Worm (Caenorhabditis elegans) whole organism, L4 larva: ENCODE data around the gene F48E3.2.

Source experiments
- F44E2.7 ChIP-seq: fragments of 200-800 bp; sonication (Bioruptor generic); IDR thresholded peaks from 2 replicates; pipeline ENCODE4 v2.1.2; 2022; ENCODE audit warnings: missing genetic modification characterization, missing compliant biosample characterization
- R02D3.7 ChIP-seq: fragments of 150-350 bp; sonication (generic microtip); optimal IDR thresholded peaks from 3 replicates; lab custom pipeline; 2014; ENCODE audit warnings: missing biosample characterization, missing genetic modification characterization
- T20F7.1 ChIP-seq: fragments of 200-800 bp; sonication (Bioruptor generic); optimal IDR thresholded peaks from 2 replicates; lab custom pipeline; 2018; ENCODE audit warnings: mild to moderate bottlenecking, missing genetic modification characterization, missing compliant biosample characterization
- Y105C5A.15 ChIP-seq: fragments of 200-800 bp; sonication (Bioruptor generic); IDR thresholded peaks from 2 replicates; pipeline ENCODE4 v1.3.6; 2022; ENCODE audit warnings: missing genetic modification characterization, missing compliant biosample characterization
- Y5F2A.4 ChIP-seq: fragments of 200-800 bp; sonication (Bioruptor generic); optimal IDR thresholded peaks from 2 replicates; lab custom pipeline; 2018; ENCODE audit warnings: mild to moderate bottlenecking, missing genetic modification characterization, missing compliant biosample characterization
- Y75B8A.6 ChIP-seq: fragments of 200-800 bp; sonication (Bioruptor generic); IDR thresholded peaks from 2 replicates; pipeline ENCODE4 v1.3.6; 2022; ENCODE audit warnings: missing genetic modification reagents, missing genetic modification characterization, missing compliant biosample characterization
- aha-1 ChIP-seq: fragments of 150-350 bp; peaks from one replicate; lab custom pipeline; 2014; ENCODE audit warnings: missing biosample characterization, missing genetic modification characterization
- ama-1 ChIP-seq: fragments of 150-350 bp; optimal IDR thresholded peaks from 2 replicates; lab custom pipeline; 2014; ENCODE audit warnings: inconsistent platforms, mixed read lengths
- cey-2 ChIP-seq: sonication (generic microtip); optimal IDR thresholded peaks from 3 replicates; lab custom pipeline; 2017; ENCODE audit warnings: missing genetic modification characterization, mild to moderate bottlenecking, missing compliant biosample characterization, antibody characterized with exemption, borderline replicate concordance; ENCODE audit not compliant: insufficient read depth
- ctbp-1 ChIP-seq: fragments of 200-800 bp; sonication (Bioruptor generic); IDR thresholded peaks from 2 replicates; pipeline ENCODE4 v1.3.6; 2022; ENCODE audit warnings: missing genetic modification reagents, missing genetic modification characterization, missing compliant biosample characterization
- daf-12 ChIP-seq: fragments of 150-350 bp; optimal IDR thresholded peaks from 2 replicates; lab custom pipeline; 2014; ENCODE audit warnings: missing biosample characterization, missing genetic modification reagents, missing genetic modification characterization
- daf-16 ChIP-seq, 3 experiments: sonication (generic microtip); optimal IDR thresholded peaks; 2 replicates each; lab custom pipeline; 2016 to 2017; ENCODE audit warnings: missing genetic modification characterization in 3 of 3, missing genetic modification reagents in 3 of 3, mild to moderate bottlenecking in 2 of 3, missing compliant biosample characterization in 2 of 3, missing biosample characterization in 1 of 3, moderate library complexity in 1 of 3
- dmd-6 ChIP-seq: fragments of 200-800 bp; sonication (Bioruptor generic); IDR thresholded peaks from 2 replicates; pipeline ENCODE4 v1.3.6; 2022; ENCODE audit warnings: missing genetic modification reagents, missing genetic modification characterization, missing compliant biosample characterization
- dmd-9 ChIP-seq: fragments of 200-800 bp; sonication (Bioruptor generic); IDR thresholded peaks from 2 replicates; pipeline ENCODE4 v1.3.6; 2022; ENCODE audit warnings: missing genetic modification reagents, missing genetic modification characterization, missing compliant biosample characterization
- duxl-1 ChIP-seq: sonication (generic microtip); optimal IDR thresholded peaks from 2 replicates; lab custom pipeline; 2016; ENCODE audit warnings: mild to moderate bottlenecking, missing genetic modification characterization, moderate library complexity, missing compliant biosample characterization; ENCODE audit not compliant: poor library complexity
- fkh-10 ChIP-seq: fragments of 150-350 bp; optimal IDR thresholded peaks from 2 replicates; lab custom pipeline; 2014; ENCODE audit warnings: missing biosample characterization, missing genetic modification reagents, missing genetic modification characterization
- fos-1 ChIP-seq: fragments of 150-350 bp; optimal IDR thresholded peaks from 2 replicates; lab custom pipeline; 2014; ENCODE audit warnings: missing biosample characterization, missing genetic modification characterization
- hif-1 ChIP-seq, 2 experiments: sonication (generic microtip); optimal IDR thresholded peaks; 2 replicates each; lab custom pipeline; 2016 to 2017; ENCODE audit warnings: missing compliant biosample characterization in 2 of 2, missing genetic modification characterization in 2 of 2, missing genetic modification reagents in 2 of 2, missing genotype in 2 of 2, mild to moderate bottlenecking in 1 of 2
- hlh-11 ChIP-seq: fragments of 200-800 bp; sonication (Bioruptor generic); optimal IDR thresholded peaks from 2 replicates; lab custom pipeline; 2018; ENCODE audit warnings: mild to moderate bottlenecking, missing genetic modification characterization, missing compliant biosample characterization
- hlh-30 ChIP-seq: sonication (generic microtip); optimal IDR thresholded peaks from 2 replicates; lab custom pipeline; 2017; ENCODE audit warnings: antibody characterized with exemption, mild to moderate bottlenecking, missing genetic modification characterization, missing compliant biosample characterization; ENCODE audit not compliant: insufficient read depth
- hmg-1.1 ChIP-seq: fragments of 200-800 bp; sonication (Bioruptor generic); IDR thresholded peaks from 2 replicates; pipeline ENCODE4 v1.3.6; 2022; ENCODE audit warnings: missing genetic modification reagents, missing genetic modification characterization, missing compliant biosample characterization
- lim-7 ChIP-seq: fragments of 200-800 bp; sonication (Bioruptor generic); IDR thresholded peaks from 2 replicates; pipeline ENCODE4 v1.3.6; 2022; ENCODE audit warnings: missing genetic modification characterization, missing compliant biosample characterization
- madf-9 ChIP-seq: fragments of 200-800 bp; sonication (Bioruptor generic); conservative IDR thresholded peaks from 2 replicates; pipeline ENCODE4 v1.3.6; 2022; ENCODE audit warnings: missing genetic modification reagents, missing genetic modification characterization, missing compliant biosample characterization
- mdl-1 ChIP-seq, 2 experiments: fragments of 150-350 bp in 1 of 2; sonication (generic microtip) in 1 of 2; optimal IDR thresholded peaks; 2 replicates each; lab custom pipeline; 2014 to 2017; ENCODE audit warnings: missing biosample characterization in 2 of 2, missing genetic modification characterization in 2 of 2
- mdt-29 ChIP-seq: fragments of 200-800 bp; sonication (Bioruptor generic); IDR thresholded peaks from 2 replicates; pipeline ENCODE4 v1.3.6; 2022; ENCODE audit warnings: missing genetic modification reagents, missing genetic modification characterization, missing compliant biosample characterization
- mep-1 ChIP-seq: fragments of 150-350 bp; sonication (generic microtip); optimal IDR thresholded peaks from 3 replicates; lab custom pipeline; 2014; ENCODE audit warnings: missing biosample characterization, missing genetic modification characterization
- mes-2 ChIP-seq: sonication (generic microtip); optimal IDR thresholded peaks from 2 replicates; lab custom pipeline; 2016; ENCODE audit warnings: missing genotype, mild to moderate bottlenecking, missing genetic modification characterization, missing compliant biosample characterization; ENCODE audit not compliant: poor library complexity, severe bottlenecking
- mxl-3 ChIP-seq: fragments of 200-800 bp; sonication (Bioruptor generic); optimal IDR thresholded peaks from 2 replicates; lab custom pipeline; 2018; ENCODE audit warnings: mild to moderate bottlenecking, missing genetic modification characterization, missing compliant biosample characterization
- nhr-11 ChIP-seq: fragments of 150-350 bp; optimal IDR thresholded peaks from 2 replicates; lab custom pipeline; 2014; ENCODE audit warnings: missing biosample characterization, missing genetic modification characterization
- nhr-28 ChIP-seq: fragments of 150-350 bp; optimal IDR thresholded peaks from 2 replicates; lab custom pipeline; 2014; ENCODE audit warnings: missing biosample characterization, missing genetic modification characterization
- nhr-48 ChIP-seq: sonication (generic microtip); optimal IDR thresholded peaks from 2 replicates; lab custom pipeline; 2016; ENCODE audit warnings: mild to moderate bottlenecking, missing genetic modification characterization, missing compliant biosample characterization
- nhr-6 ChIP-seq: fragments of 150-350 bp; optimal IDR thresholded peaks from 2 replicates; lab custom pipeline; 2014; ENCODE audit warnings: missing biosample characterization, missing genetic modification characterization
- php-3 ChIP-seq: fragments of 200-800 bp; sonication (Bioruptor generic); IDR thresholded peaks from 2 replicates; pipeline ENCODE4 v1.3.6; 2022; ENCODE audit warnings: missing genetic modification reagents, missing genetic modification characterization, missing compliant biosample characterization
- pqm-1 ChIP-seq: sonication (generic microtip); optimal IDR thresholded peaks from 2 replicates; lab custom pipeline; 2017; ENCODE audit warnings: missing biosample characterization, missing genetic modification characterization
- rbr-2 ChIP-seq: sonication (generic microtip); optimal IDR thresholded peaks from 2 replicates; lab custom pipeline; 2016; ENCODE audit warnings: missing genotype, missing genetic modification characterization, missing compliant biosample characterization
- saeg-2 ChIP-seq: fragments of 200-800 bp; sonication (Bioruptor generic); IDR thresholded peaks from 2 replicates; pipeline ENCODE4 v1.3.6; 2022; ENCODE audit warnings: missing genetic modification reagents, missing genetic modification characterization, missing compliant biosample characterization
- set-16 ChIP-seq: fragments of 200-800 bp; sonication (Bioruptor generic); IDR thresholded peaks from 2 replicates; pipeline ENCODE4 v1.3.6; 2022; ENCODE audit warnings: missing genetic modification reagents, missing genetic modification characterization, missing compliant biosample characterization
- unc-62 ChIP-seq, 3 experiments: fragments of 150-350 bp in 1 of 3; sonication (generic microtip); optimal IDR thresholded peaks in 2 of 3; peaks in 1 of 3; 1 replicate in 1 of 3; 2 replicates in 2 of 3; lab custom pipeline; 2014 to 2017; ENCODE audit warnings: missing biosample characterization in 3 of 3, missing genetic modification characterization in 3 of 3, missing genetic modification reagents in 3 of 3, missing genotype in 1 of 3
- vab-7 ChIP-seq: fragments of 200-800 bp; sonication (Bioruptor generic); IDR thresholded peaks from 2 replicates; pipeline ENCODE4 v1.3.6; 2022; ENCODE audit warnings: missing genetic modification reagents, missing genetic modification characterization, missing compliant biosample characterization
- zfp-2 ChIP-seq: sonication (generic microtip); optimal IDR thresholded peaks from 2 replicates; lab custom pipeline; 2016; ENCODE audit warnings: mild to moderate bottlenecking, missing genetic modification characterization, missing compliant biosample characterization
- zip-11 ChIP-seq: fragments of 200-800 bp; sonication (Bioruptor generic); IDR thresholded peaks from 2 replicates; pipeline ENCODE4 v1.3.6; 2022; ENCODE audit warnings: missing genetic modification characterization, missing compliant biosample characterization
- ztf-11 ChIP-seq: fragments of 150-350 bp; optimal IDR thresholded peaks from 2 replicates; lab custom pipeline; 2014; ENCODE audit warnings: missing biosample characterization, missing genetic modification characterization

The F48E3.2 gene

ce11 chrX:7485748-7486147 is 7.2 kb downstream of the F48E3.2 start, which contains the start of gene gly-12:
gly-12 (plus strand) TSS chrX:7485864.
- TF ChIP-seq hlh-11 (tag; lab: Kevin White, UChicago) (peak; percentile 38), mdl-1 (tag; optimal IDR thresholded peaks at IDR 0.05; lab: Kevin White, UChicago) (peak in 1 of 2 experiments; percentile 71), rbr-2 (no peak), aha-1 (peak; percentile 67), pqm-1 (tag; lab: Kevin White, UChicago) (no peak), mxl-3 (peak; percentile 71), hmg-1.1 (GFP tag; lab: Robert Waterston, UW) (no peak), mes-2 (peak; percentile 48), nhr-28 (tag; lab: Kevin White, UChicago) (peak; percentile 9), mep-1 (tag; lab: Kevin White, UChicago) (peak; percentile 18)
- TF ChIP-seq, all 104 proteins: peak for 7

- TF ChIP-seq Y75B8A.6 (GFP tag; lab: Robert Waterston, UW): no peak
- TF ChIP-seq mdl-1 (tag; optimal IDR thresholded peaks at IDR 0.05; lab: Kevin White, UChicago): no peak
- TF ChIP-seq ama-1 (lab: Kevin White, UChicago): no peak
- TF ChIP-seq nhr-48 (tag; lab: Kevin White, UChicago): no peak
- no peak for TF ChIP-seq pqm-1 (tag; lab: Kevin White, UChicago)
- no peak for TF ChIP-seq vab-7 (GFP tag; lab: Robert Waterston, UW)
- no peak for TF ChIP-seq dmd-9
- TF ChIP-seq R02D3.7 (tag; lab: Kevin White, UChicago): no peak
- TF ChIP-seq zfp-2 (tag; lab: Kevin White, UChicago): no peak
- TF ChIP-seq daf-12: no peak
- no peak for TF ChIP-seq Y5F2A.4 (GFP tag; lab: Kevin White, UChicago)
- no peak for TF ChIP-seq saeg-2
- no peak for TF ChIP-seq ztf-11
- TF ChIP-seq set-16 (GFP tag; lab: Robert Waterston, UW): no peak
Measured at ce11 chrX:7480756-7481155, 12.2 kb downstream of the F48E3.2 start, which contains the start of gene F48E3.9. F48E3.9 (plus strand) TSS chrX:7481056.

- TF ChIP-seq F44E2.7 (GFP tag; lab: Robert Waterston, UW) (no peak), cey-2 (no peak), mep-1 (tag; lab: Kevin White, UChicago) (no peak), lim-7 (GFP tag; lab: Robert Waterston, UW) (no peak), zfp-2 (tag; lab: Kevin White, UChicago) (no peak)
Measured at ce11 chrX:7478948-7479347, 14.0 kb downstream of the F48E3.2 start, which contains the start of gene mek-1. mek-1 (plus strand) TSS chrX:7479248.

ce11 chrX:7478476-7478875 is 14.4 kb downstream of the F48E3.2 start:
- TF ChIP-seq duxl-1 (tag; lab: Kevin White, UChicago): no peak
- 0 out of 2 replicates have a peak, but pooled peaks have one; percentile 18 for TF ChIP-seq set-16 (GFP tag; lab: Robert Waterston, UW)
- TF ChIP-seq php-3 (GFP tag; lab: Robert Waterston, UW): no peak
- no peak for TF ChIP-seq T20F7.1
- TF ChIP-seq zip-11 (GFP tag; lab: Robert Waterston, UW): no peak
- 0 out of 2 replicates have a peak, but pooled peaks have one; percentile 16 for TF ChIP-seq mdt-29 (GFP tag; lab: Robert Waterston, UW)
- TF ChIP-seq hlh-30: peak; percentile 88
- peak; percentile 59 for TF ChIP-seq hlh-11 (tag; lab: Kevin White, UChicago)
- TF ChIP-seq mxl-3: peak; percentile 91
- TF ChIP-seq Y105C5A.15 (GFP tag; lab: Robert Waterston, UW): no peak
- no peak for TF ChIP-seq fos-1 (tag; lab: Kevin White, UChicago)
- peak; percentile 58 for TF ChIP-seq rbr-2
- TF ChIP-seq hmg-1.1 (GFP tag; lab: Robert Waterston, UW): peak; percentile 62
- TF ChIP-seq madf-9 (GFP tag; lab: Robert Waterston, UW): 0 out of 2 replicates have a peak, but pooled peaks have one; percentile 2
- peak; percentile 40 for TF ChIP-seq nhr-6
- TF ChIP-seq daf-16 (GFP tag; optimal IDR thresholded peaks at IDR 0.05; lab: Kevin White, UChicago): peak in 1 of 2 experiments; percentile 1
- TF ChIP-seq daf-16 (tag; optimal IDR thresholded peaks at IDR 0.05; lab: Kevin White, UChicago): peak; percentile 47
- TF ChIP-seq unc-62 (GFP tag; optimal IDR thresholded peaks at IDR 0.05 in 1 of 2; lab: Kevin White, UChicago): peak in 1 of 2 experiments; percentile 91
- TF ChIP-seq unc-62 (tag; optimal IDR thresholded peaks at IDR 0.05; lab: Kevin White, UChicago): no peak
- peak; percentile 26 for TF ChIP-seq fkh-10 (GFP tag; lab: Kevin White, UChicago)
- TF ChIP-seq mep-1 (tag; lab: Kevin White, UChicago): peak; percentile 58
- peak; percentile 42 for TF ChIP-seq nhr-28 (tag; lab: Kevin White, UChicago)
- 0 out of 2 replicates have a peak, but pooled peaks have one; percentile 17 for TF ChIP-seq ctbp-1
- TF ChIP-seq hif-1 (tag; optimal IDR thresholded peaks at IDR 0.05; lab: Kevin White, UChicago): peak in 1 of 2 experiments; percentile 38
- peak; percentile 37; the same call in 1 of the 2 replicates for TF ChIP-seq dmd-6 (GFP tag; lab: Robert Waterston, UW)
- peak; percentile 56 for TF ChIP-seq mes-2
- peak; percentile 43 for TF ChIP-seq nhr-11
- TF ChIP-seq mdl-1 (tag; optimal IDR thresholded peaks at IDR 0.05; lab: Kevin White, UChicago): peak; percentile 2 to 75
